Worm (Caenorhabditis elegans): Measurements from ENCODE around the gene cdk-4.

The cdk-4 gene

ce11 chrX:13503839-13504238, 14.9 kb downstream of the cdk-4 start:
- TF ChIP-seq unc-42 (tag; optimal IDR thresholded peaks at IDR 0.05) (peak; percentile 34), tbx-7 (tag; optimal IDR thresholded peaks at IDR 0.05) (no peak), ceh-22 (tag; optimal IDR thresholded peaks at IDR 0.05) (no peak), ceh-19 (GFP tag; optimal IDR thresholded peaks at IDR 0.05) (peak; percentile 2), nfya-1 (tag; optimal IDR thresholded peaks at IDR 0.05) (peak; percentile 19), ceh-14 (tag; optimal IDR thresholded peaks at IDR 0.05) (peak; percentile 1), hlh-13 (GFP tag; optimal IDR thresholded peaks at IDR 0.05) (no peak), unc-55 (GFP tag; optimal IDR thresholded peaks at IDR 0.05) (no peak), dmd-4 (tag; optimal IDR thresholded peaks at IDR 0.05; ENCODE audit: borderline replicate concordance) (peak; percentile 25), sox-2 (GFP tag; IDR thresholded peaks at IDR 0.05) (no peak), pha-4 (tag; optimal IDR thresholded peaks at IDR 0.05) (no peak), madf-2 (tag; optimal IDR thresholded peaks at IDR 0.05) (no peak), Y22D7AL.16 (tag; optimal IDR thresholded peaks at IDR 0.05) (no peak), ceh-48 (tag; optimal IDR thresholded peaks at IDR 0.05) (no peak), ceh-31 (tag; optimal IDR thresholded peaks at IDR 0.05) (peak; percentile 43), ceh-9 (tag; optimal IDR thresholded peaks at IDR 0.05) (no peak), C08G9.2 (tag; optimal IDR thresholded peaks at IDR 0.05) (no peak), sdc-2 (tag; optimal IDR thresholded peaks at IDR 0.05) (peak; percentile 51), elt-2 (tag; optimal IDR thresholded peaks at IDR 0.05) (no peak), nhr-11 (tag; optimal IDR thresholded peaks at IDR 0.05) (no peak), ceh-2 (tag; optimal IDR thresholded peaks at IDR 0.05) (no peak)

ce11 chrX:13502282-13502681, 16.4 kb downstream of the cdk-4 start:
- TF ChIP-seq ceh-19 (GFP tag; optimal IDR thresholded peaks at IDR 0.05): no peak
- no peak for TF ChIP-seq ceh-34 (tag; optimal IDR thresholded peaks at IDR 0.05)
- no peak for TF ChIP-seq F13H6.1 (tag; optimal IDR thresholded peaks at IDR 0.05)
- no peak for TF ChIP-seq T23F11.4 (GFP tag; optimal IDR thresholded peaks at IDR 0.05)
- peak; percentile 26 for TF ChIP-seq sdc-2 (tag; optimal IDR thresholded peaks at IDR 0.05)
- TF ChIP-seq Y22D7AL.16 (tag; optimal IDR thresholded peaks at IDR 0.05): no peak
- TF ChIP-seq ztf-16 (tag; optimal IDR thresholded peaks at IDR 0.05): no peak
- peak; percentile 79 for TF ChIP-seq ceh-31 (tag; optimal IDR thresholded peaks at IDR 0.05)
- TF ChIP-seq elt-2 (tag; optimal IDR thresholded peaks at IDR 0.05): no peak
- no peak for TF ChIP-seq zip-5 (tag; optimal IDR thresholded peaks at IDR 0.05)
- peak; percentile 27 for TF ChIP-seq nfya-1 (tag; optimal IDR thresholded peaks at IDR 0.05)
- TF ChIP-seq ttx-3 (tag; optimal IDR thresholded peaks at IDR 0.05): no peak
- TF ChIP-seq pha-4 (tag; optimal IDR thresholded peaks at IDR 0.05): no peak
- no peak for TF ChIP-seq K02D7.2 (tag; optimal IDR thresholded peaks at IDR 0.05)
- TF ChIP-seq ceh-45 (GFP tag; IDR thresholded peaks at IDR 0.05): no peak
- TF ChIP-seq unc-42 (tag; optimal IDR thresholded peaks at IDR 0.05): peak; percentile 65
- TF ChIP-seq hlh-15 (tag; optimal IDR thresholded peaks at IDR 0.05): no peak

DNA sequence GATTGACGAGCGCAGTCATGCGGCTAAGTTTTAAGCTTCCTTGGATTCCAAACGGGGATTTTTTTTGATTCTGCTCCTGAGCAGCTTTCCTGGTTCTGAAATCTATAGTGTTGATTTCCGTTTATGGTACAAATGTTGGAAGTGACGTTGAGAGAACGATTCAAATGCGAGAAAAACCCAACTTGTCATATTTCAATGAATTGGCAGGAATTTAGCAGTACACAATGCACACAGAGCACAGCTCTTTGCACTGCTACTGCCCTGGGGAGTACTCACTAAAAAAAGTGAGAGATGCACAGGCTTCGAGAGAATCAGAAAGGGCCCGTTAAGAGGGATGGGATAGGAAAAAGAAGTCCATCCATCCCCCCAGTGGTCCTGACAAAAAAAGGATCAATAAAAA, 18.1 kb downstream of the cdk-4 start, which contains the start of gene sad-1:
TSS of gene sad-1 (minus strand) at position 101 of the 400 bp plus-strand sequence.
- TF ChIP-seq ref-2 (tag; optimal IDR thresholded peaks at IDR 0.05): no peak

- no peak for TF ChIP-seq F13H6.1 (tag; optimal IDR thresholded peaks at IDR 0.05)
- TF ChIP-seq tbx-2 (tag; optimal IDR thresholded peaks at IDR 0.05): no peak
- TF ChIP-seq ref-2 (tag; optimal IDR thresholded peaks at IDR 0.05): no peak
- TF ChIP-seq madf-2 (tag; optimal IDR thresholded peaks at IDR 0.05): no peak
- TF ChIP-seq ceh-19 (GFP tag; optimal IDR thresholded peaks at IDR 0.05): no peak
- TF ChIP-seq ceh-14 (tag; optimal IDR thresholded peaks at IDR 0.05): no peak
- TF ChIP-seq ama-1 (optimal IDR thresholded peaks at IDR 0.05): no peak
- TF ChIP-seq K09A11.1 (tag; optimal IDR thresholded peaks at IDR 0.05; ENCODE audit: insufficient read depth): no peak
- TF ChIP-seq nhr-232 (tag; optimal IDR thresholded peaks at IDR 0.05): no peak
Measured at ce11 chrX:13499923-13500322, 18.8 kb downstream of the cdk-4 start.

ce11 chrX:13499098-13499497, 19.6 kb downstream of the cdk-4 start:
- TF ChIP-seq ceh-19 (GFP tag; optimal IDR thresholded peaks at IDR 0.05) (no peak), ceh-31 (tag; optimal IDR thresholded peaks at IDR 0.05) (no peak), unc-42 (tag; optimal IDR thresholded peaks at IDR 0.05) (peak; percentile 70), hlh-15 (tag; optimal IDR thresholded peaks at IDR 0.05) (no peak), gmeb-2 (tag; optimal IDR thresholded peaks at IDR 0.05) (no peak), nhr-11 (tag; optimal IDR thresholded peaks at IDR 0.05) (no peak), tbx-7 (tag; optimal IDR thresholded peaks at IDR 0.05) (no peak), C38D4.7 (GFP tag; optimal IDR thresholded peaks at IDR 0.05) (no peak)

Data from whole organism, late embryonic.